Worm (Caenorhabditis elegans): Measurements from ENCODE around the gene fbxb-107.

- no peak for TF ChIP-seq lin-39 (tag; optimal IDR thresholded peaks at IDR 0.05)
- peak; percentile 65 for TF ChIP-seq snpc-4 (tag; optimal IDR thresholded peaks at IDR 0.05)
- TF ChIP-seq sma-3 (GFP tag; optimal IDR thresholded peaks at IDR 0.05): no peak
- TF ChIP-seq R02D3.7 (tag; optimal IDR thresholded peaks at IDR 0.05): no peak
- peak; percentile 22 to 68 for TF ChIP-seq lsy-2 (tag; optimal IDR thresholded peaks at IDR 0.05)
- no peak for TF ChIP-seq nhr-10 (tag; optimal IDR thresholded peaks at IDR 0.05)
- no peak for TF ChIP-seq nhr-237 (tag; optimal IDR thresholded peaks at IDR 0.05)
- TF ChIP-seq aly-2 (tag; optimal IDR thresholded peaks at IDR 0.05): no peak
Observed at ce11 chrII:2747956-2748621, 10.5 kb upstream of the fbxb-107 start.
